Worm (Caenorhabditis elegans): ENCODE results near the gene Y70C5A.4.

ce11 chrV:16617462-16617861, at the start of gene Y70C5A.4:
- no peak for TF ChIP-seq dpl-1 (GFP tag; optimal IDR thresholded peaks at IDR 0.05)
- no peak for TF ChIP-seq nhr-41 (GFP tag; IDR thresholded peaks at IDR 0.05)

All from whole organism, L4 larva.